Worm (Caenorhabditis elegans): Measurements from ENCODE around the gene clec-151.

clec-151 gene

DNA sequence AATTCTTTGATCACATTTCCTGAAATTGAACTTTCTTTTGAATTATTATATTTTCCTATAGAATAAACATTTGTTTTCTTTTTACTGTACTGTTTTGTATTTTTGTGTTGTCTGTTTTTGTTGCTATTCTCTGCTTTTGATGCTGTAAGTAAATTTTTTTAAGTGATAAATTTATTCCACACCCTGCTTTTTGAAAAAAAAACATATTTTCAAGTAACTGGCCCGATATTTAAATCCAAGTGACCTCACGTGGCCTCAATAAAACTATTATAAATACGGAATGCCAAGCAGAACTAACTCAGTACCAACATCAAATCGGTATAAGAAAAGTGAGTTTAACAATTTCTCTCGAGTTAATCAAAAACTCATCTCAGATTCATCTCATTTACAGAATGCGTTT lies at the start of gene clec-151:
TSS of gene clec-151 (plus strand) at position 301 of the 400 bp plus-strand sequence.
- TF ChIP-seq ceh-22 (tag; optimal IDR thresholded peaks at IDR 0.05) (no peak), hlh-6 (tag; optimal IDR thresholded peaks at IDR 0.05) (no peak), pat-9 (tag; optimal IDR thresholded peaks at IDR 0.05) (no peak), hlh-15 (tag; optimal IDR thresholded peaks at IDR 0.05) (no peak), ceh-9 (tag; optimal IDR thresholded peaks at IDR 0.05) (no peak), lim-6 (tag; optimal IDR thresholded peaks at IDR 0.05) (no peak), unc-3 (GFP tag; conservative IDR thresholded peaks at IDR 0.05) (no peak), unc-3 (tag; optimal IDR thresholded peaks at IDR 0.05) (no peak), pha-2 (tag; optimal IDR thresholded peaks at IDR 0.05) (no peak), ceh-19 (GFP tag; optimal IDR thresholded peaks at IDR 0.05) (no peak), unc-55 (GFP tag; optimal IDR thresholded peaks at IDR 0.05) (no peak)

DNA sequence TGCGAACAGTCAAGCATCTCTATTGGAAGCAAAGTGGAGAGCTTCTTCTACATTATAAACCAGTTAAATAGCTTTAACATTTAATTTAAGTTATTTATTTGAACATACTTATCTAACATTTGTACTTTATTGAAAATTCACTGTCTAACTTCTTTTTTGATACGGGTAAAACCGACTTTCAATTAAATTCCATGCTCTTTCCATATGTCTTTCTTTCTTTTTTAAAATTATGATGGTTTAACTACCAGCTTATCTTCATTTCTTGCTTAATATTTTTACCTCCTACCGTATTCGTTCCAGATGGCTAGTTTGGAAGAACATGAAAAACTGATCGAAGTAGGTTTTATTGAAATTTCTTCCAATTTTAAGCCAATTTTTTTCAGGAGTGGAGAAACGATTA lies 46.8 kb upstream of the clec-151 start, which contains the start of gene F35G12.12:
TSS of gene F35G12.12 (plus strand) at position 301 of the 400 bp plus-strand sequence.
- TF ChIP-seq Y22D7AL.16 (tag; optimal IDR thresholded peaks at IDR 0.05) (no peak), ceh-48 (tag; optimal IDR thresholded peaks at IDR 0.05) (no peak), zip-5 (tag; optimal IDR thresholded peaks at IDR 0.05) (no peak), T23F11.4 (GFP tag; optimal IDR thresholded peaks at IDR 0.05) (no peak), mec-3 (tag; optimal IDR thresholded peaks at IDR 0.05; ENCODE audit: borderline replicate concordance) (no peak), ztf-16 (tag; optimal IDR thresholded peaks at IDR 0.05) (no peak)

DNA sequence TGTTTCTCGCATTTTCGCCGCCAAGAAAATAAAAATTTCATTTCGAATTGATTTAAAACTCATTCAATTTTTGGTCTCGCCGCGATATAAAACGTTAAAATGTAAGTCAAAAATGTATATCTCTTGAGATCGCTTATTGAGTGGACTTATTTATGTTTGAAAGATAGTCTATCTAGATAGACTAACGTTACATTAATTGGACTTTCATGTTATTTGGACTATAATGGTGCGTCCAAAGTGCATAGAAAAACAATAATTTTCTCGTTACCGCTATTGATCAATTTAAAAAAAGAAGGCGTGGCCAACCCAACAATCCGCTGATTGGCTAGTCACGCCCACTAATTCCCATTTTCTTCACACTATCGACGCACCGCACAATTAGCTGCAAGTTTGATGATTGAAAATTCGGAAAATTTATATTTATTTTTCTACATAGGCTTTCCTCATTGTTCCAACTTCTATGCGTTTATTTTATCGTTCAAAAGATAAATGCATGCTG lies 44.1 kb upstream of the clec-151 start, which contains the start of gene F35G12.5:
TSS of gene F35G12.5 (plus strand) at position 51 of the 499 bp plus-strand sequence.
- TF ChIP-seq nfya-1 (tag; optimal IDR thresholded peaks at IDR 0.05) (peak; percentile 95), sox-2 (GFP tag; IDR thresholded peaks at IDR 0.05) (no peak)

DNA sequence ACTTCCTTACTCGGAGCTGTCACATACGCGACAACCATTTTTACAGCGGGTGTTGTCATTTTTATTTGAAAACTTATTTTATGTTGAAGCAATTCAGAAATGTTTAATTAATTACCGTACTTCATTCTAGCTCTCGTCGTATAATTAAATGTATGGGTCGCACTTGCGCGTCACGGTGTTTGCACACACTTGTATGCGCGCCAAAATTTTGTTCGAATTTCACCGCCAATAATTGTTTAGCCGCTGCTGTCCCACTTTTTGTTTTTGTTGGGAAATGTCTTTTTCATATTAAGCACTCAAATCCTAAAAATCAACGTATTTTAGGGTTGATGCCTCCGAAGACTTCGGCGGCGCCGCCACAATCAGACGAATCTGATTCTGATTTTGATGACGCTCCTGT lies 41.1 kb upstream of the clec-151 start, which contains the start of the genes F35G12.7 and smc-4:
TSS of gene F35G12.7 (minus strand) at position 154 of the 400 bp plus-strand sequence.
TSS of gene smc-4 (plus strand) at position 325 of the 400 bp plus-strand sequence.
- TF ChIP-seq che-1 (tag; optimal IDR thresholded peaks at IDR 0.05), result peak; percentile 20
- no peak for TF ChIP-seq unc-55 (GFP tag; optimal IDR thresholded peaks at IDR 0.05)
- TF ChIP-seq nfya-1 (tag; optimal IDR thresholded peaks at IDR 0.05), result peak; percentile 74
- peak; percentile 16 for TF ChIP-seq tbx-2 (tag; optimal IDR thresholded peaks at IDR 0.05)
- TF ChIP-seq ceh-14 (tag; optimal IDR thresholded peaks at IDR 0.05), result peak; percentile 56
- TF ChIP-seq unc-42 (tag; optimal IDR thresholded peaks at IDR 0.05), result peak; percentile 88
- peak; percentile 22 for TF ChIP-seq ttx-3 (tag; optimal IDR thresholded peaks at IDR 0.05)
- no peak for TF ChIP-seq ceh-6 (GFP tag; optimal IDR thresholded peaks at IDR 0.05)
- peak; percentile 14; the same call in 1 of the 2 replicates for TF ChIP-seq sox-2 (GFP tag; IDR thresholded peaks at IDR 0.05)
- TF ChIP-seq eyg-1 (tag; optimal IDR thresholded peaks at IDR 0.05), result no peak
- peak; percentile 29 for TF ChIP-seq ceh-31 (tag; optimal IDR thresholded peaks at IDR 0.05)

DNA sequence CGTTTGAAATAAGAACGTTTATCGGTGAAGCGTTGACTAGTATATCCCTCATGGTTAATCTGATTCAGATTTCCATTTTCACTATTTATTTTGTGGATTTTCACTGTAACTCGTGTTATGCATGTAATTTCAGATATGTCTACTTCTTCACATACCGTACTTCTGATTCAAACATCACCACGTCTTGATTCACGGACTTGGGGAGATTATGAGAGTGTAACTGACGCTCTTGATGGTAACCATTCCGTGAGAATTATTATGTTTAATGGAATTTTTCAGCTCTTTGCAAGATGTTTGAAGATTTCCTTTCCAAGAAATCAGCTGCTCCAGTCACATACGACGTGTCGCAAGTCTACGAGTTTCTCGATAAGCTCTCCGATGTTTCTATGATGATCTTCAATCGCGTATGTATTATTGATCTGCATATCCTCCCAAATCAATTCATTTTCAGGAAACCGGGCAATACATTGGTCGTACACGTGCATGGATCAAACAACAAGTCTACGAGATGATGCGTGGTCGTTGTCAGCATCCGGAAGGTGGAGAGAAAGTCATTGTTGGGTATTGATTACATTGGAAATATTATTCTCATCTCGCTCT lies 35.1 kb upstream of the clec-151 start, which contains the start of gene erh-2:
TSS of gene erh-2 (plus strand) at position 134 of the 600 bp plus-strand sequence.
- no peak for TF ChIP-seq pha-4 (tag; optimal IDR thresholded peaks at IDR 0.05)
- no peak for TF ChIP-seq lim-6 (tag; optimal IDR thresholded peaks at IDR 0.05)
- no peak for TF ChIP-seq nfya-1 (tag; optimal IDR thresholded peaks at IDR 0.05)
- no peak for TF ChIP-seq syd-9 (tag; optimal IDR thresholded peaks at IDR 0.05)
- no peak for TF ChIP-seq T23F11.4 (GFP tag; optimal IDR thresholded peaks at IDR 0.05)
- no peak for TF ChIP-seq sdc-2 (tag; optimal IDR thresholded peaks at IDR 0.05)

DNA sequence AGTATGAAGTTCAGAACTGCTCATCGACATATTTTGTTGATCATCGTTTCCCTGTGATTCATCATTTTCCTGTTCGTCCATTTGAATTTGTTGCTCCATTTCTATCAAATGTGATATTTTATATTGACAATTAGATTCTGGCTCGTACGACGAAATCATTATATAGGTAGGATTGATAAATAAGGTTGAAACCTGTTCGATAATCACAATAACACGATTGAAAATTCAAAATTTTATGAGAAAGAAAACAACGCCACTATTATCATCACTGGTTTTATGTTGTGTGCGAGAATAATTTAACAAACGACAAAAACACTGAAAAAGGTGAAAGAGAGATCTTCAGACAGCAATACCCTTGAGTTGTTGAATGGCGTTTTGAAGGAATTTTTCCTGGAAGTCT lies 33.9 kb upstream of the clec-151 start, which contains the start of gene apc-11:
TSS of gene apc-11 (minus strand) at position 101 of the 400 bp plus-strand sequence.
- TF ChIP-seq madf-2 (tag; optimal IDR thresholded peaks at IDR 0.05), result no peak
